Fruit fly (Drosophila melanogaster): ENCODE measurements around the gene RpL32.

DNA sequence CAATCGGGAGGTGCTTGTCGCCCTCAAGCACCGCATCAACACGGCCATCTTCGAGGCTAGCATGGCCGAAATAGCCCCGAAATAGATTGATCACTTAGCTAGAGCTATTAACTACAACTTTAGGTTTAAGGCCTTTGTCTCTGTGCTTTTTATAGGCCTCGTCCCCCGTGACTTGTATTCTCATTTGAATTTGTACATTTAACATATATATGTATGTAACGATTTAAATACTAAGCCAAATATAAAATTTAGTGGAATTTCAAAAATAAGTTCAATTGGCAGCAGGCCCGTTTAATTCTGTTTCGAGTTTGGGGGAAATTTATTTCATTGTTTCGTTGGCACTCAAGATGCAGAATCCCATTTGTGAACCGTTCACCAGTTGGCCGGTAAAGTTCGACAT is 46.5 kb downstream of the RpL32 start, which contains the start of gene CG34298:
- TF ChIP-seq pan (optimal IDR thresholded peaks at IDR 0.05) (no peak), psq (optimal IDR thresholded peaks at IDR 0.05) (no peak), usp (GFP tag; optimal IDR thresholded peaks at IDR 0.05) (no peak), CG8478 (optimal IDR thresholded peaks at IDR 0.05) (no peak), EcR (GFP tag; optimal IDR thresholded peaks at IDR 0.05) (no peak)

Measured in whole organism.